Fruit fly (Drosophila melanogaster) whole organism, prepupa: ENCODE data around the gene CG1246.
A peak's percentile ranks its signal among the peaks of the same experiment; 100 is the strongest.

Experiments
- Blimp-1 ChIP-seq: fragments of 200-800 bp; sonication (Bioruptor generic); optimal IDR thresholded peaks from 3 replicates; lab custom pipeline; 2017; ENCODE audit warnings: missing biosample characterization, missing genetic modification characterization, mild to moderate bottlenecking, moderate library complexity, missing genetic modification reagents
- CG11294 ChIP-seq: fragments of 200-800 bp; sonication (Bioruptor generic); IDR thresholded peaks from 2 replicates; pipeline ENCODE4 v1.3.6; 2022; ENCODE audit warnings: missing biosample characterization, missing genetic modification characterization
- CG3032 ChIP-seq: fragments of 200-800 bp; optimal IDR thresholded peaks from 2 replicates; lab custom pipeline; 2019; ENCODE audit warnings: missing biosample characterization, mild to moderate bottlenecking, missing genetic modification characterization, moderate library complexity
- CG6792 ChIP-seq: fragments of 200-800 bp; sonication (Bioruptor generic); optimal IDR thresholded peaks from 3 replicates; lab custom pipeline; 2016; ENCODE audit warnings: missing biosample characterization, missing genetic modification characterization
- CG8632 ChIP-seq: fragments of 200-800 bp; sonication (Bioruptor generic); optimal IDR thresholded peaks from 3 replicates; lab custom pipeline; 2016; ENCODE audit warnings: missing biosample characterization, missing genetic modification characterization
- Ets21C ChIP-seq: fragments of 200-800 bp; sonication (Bioruptor generic); optimal IDR thresholded peaks from 3 replicates; lab custom pipeline; 2016; ENCODE audit warnings: missing biosample characterization, missing genetic modification characterization
- OdsH ChIP-seq: fragments of 200-800 bp; sonication (Bioruptor generic); optimal IDR thresholded peaks from 3 replicates; lab custom pipeline; 2016; ENCODE audit warnings: missing biosample characterization, missing genetic modification characterization
- Smox ChIP-seq: fragments of 200-800 bp; sonication (Bioruptor generic); optimal IDR thresholded peaks from 3 replicates; lab custom pipeline; 2016; ENCODE audit warnings: missing biosample characterization, missing genetic modification characterization
- cyc ChIP-seq: fragments of 200-800 bp; sonication (Bioruptor generic); optimal IDR thresholded peaks from 3 replicates; lab custom pipeline; 2016; ENCODE audit warnings: missing biosample characterization, missing genetic modification characterization
- fd59A ChIP-seq: fragments of 200-800 bp; sonication (Bioruptor generic); optimal IDR thresholded peaks from 2 replicates; lab custom pipeline; 2017; ENCODE audit warnings: missing biosample characterization, mild to moderate bottlenecking, missing genetic modification characterization, missing genetic modification reagents
- lz ChIP-seq: fragments of 200-800 bp; sonication (Bioruptor generic); optimal IDR thresholded peaks from 3 replicates; lab custom pipeline; 2016; ENCODE audit warnings: missing biosample characterization, missing genetic modification characterization

- TF ChIP-seq cyc (GFP tag; lab: Kevin White, UChicago) (peak; percentile 77), Ets21C (GFP tag; lab: Kevin White, UChicago) (peak; percentile 68), Blimp-1 (GFP tag; lab: Kevin White, UChicago) (peak; percentile 67), OdsH (GFP tag; lab: Kevin White, UChicago) (peak; percentile 69), CG6792 (peak; percentile 63), fd59A (GFP tag; lab: Kevin White, UChicago) (peak; percentile 52), lz (GFP tag; lab: Kevin White, UChicago) (peak; percentile 84), CG11294 (no peak), CG8632 (GFP tag; lab: Kevin White, UChicago) (peak; percentile 67), Smox (GFP tag; lab: Kevin White, UChicago) (peak; percentile 78), CG3032 (tag; lab: Kevin White, UChicago) (peak; percentile 48)
Observed at dm6 chr3L:2634929-2635799, 12.7 kb upstream of the CG1246 start.
